Fruit fly (Drosophila melanogaster) ovary, adult (tissue): ENCODE results near the gene BobA.

Source experiments
- CG17801 ChIP-seq: fragments of 200-800 bp; optimal IDR thresholded peaks from 2 replicates; lab custom pipeline; 2019; ENCODE audit warnings: missing biosample characterization, mild to moderate bottlenecking, missing genetic modification characterization, moderate library complexity; ENCODE audit not compliant: partially characterized antibody

BobA gene

dm6 chr3L:14974952-14975351 lies 29.0 kb upstream of the BobA start:
- TF ChIP-seq CG17801 (GFP tag; lab: Kevin White, UChicago): no peak

dm6 chr3L:14974513-14974912 lies 28.6 kb upstream of the BobA start, which contains the start of gene Ocho:
Gene Ocho, plus strand, starts transcription at chr3L:14974848.
- TF ChIP-seq CG17801 (GFP tag; lab: Kevin White, UChicago): no peak

- TF ChIP-seq CG17801 (GFP tag; lab: Kevin White, UChicago): no peak
Measured at dm6 chr3L:14973251-14973625, 27.3 kb upstream of the BobA start.

- TF ChIP-seq CG17801 (GFP tag; lab: Kevin White, UChicago): no peak
Measured at dm6 chr3L:14972625-14973250, 26.8 kb upstream of the BobA start, which contains the start of gene Brd. Gene Brd, plus strand, starts transcription at chr3L:14972667.

DNA sequence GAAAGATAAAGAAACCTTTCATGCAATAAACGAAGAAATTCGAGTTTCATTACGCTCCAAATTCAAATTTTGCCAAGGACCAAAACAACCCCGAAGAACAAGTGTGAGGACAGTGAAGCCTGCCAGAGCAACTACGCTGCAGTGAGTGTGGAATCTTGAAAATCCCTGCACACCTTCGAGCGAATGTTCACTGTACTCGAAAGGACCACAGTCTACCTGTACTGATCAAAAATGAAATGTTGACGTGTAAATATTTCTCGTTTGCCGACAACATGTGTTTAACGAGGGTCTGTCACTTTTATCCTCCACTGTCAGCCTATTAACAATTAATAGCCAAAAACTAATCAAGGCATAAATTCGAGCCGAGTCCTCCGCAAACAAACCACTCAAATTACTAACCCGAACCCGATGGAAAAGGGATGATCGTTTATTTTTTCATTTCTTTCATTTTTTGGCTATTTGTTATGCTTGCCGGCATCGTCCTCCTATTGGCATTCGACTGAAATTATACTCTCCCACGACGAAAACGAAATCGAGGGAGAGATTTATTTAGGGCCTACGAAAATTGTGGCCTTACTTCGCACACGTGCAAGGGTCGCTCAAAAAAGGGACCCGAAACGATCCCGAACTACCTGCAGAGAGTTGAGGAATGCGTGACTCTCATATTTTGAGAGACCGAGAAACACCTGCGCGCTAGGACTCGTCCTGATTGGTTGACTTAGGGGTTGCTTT lies 26.1 kb upstream of the BobA start:
- no peak for TF ChIP-seq CG17801 (GFP tag; lab: Kevin White, UChicago)

DNA sequence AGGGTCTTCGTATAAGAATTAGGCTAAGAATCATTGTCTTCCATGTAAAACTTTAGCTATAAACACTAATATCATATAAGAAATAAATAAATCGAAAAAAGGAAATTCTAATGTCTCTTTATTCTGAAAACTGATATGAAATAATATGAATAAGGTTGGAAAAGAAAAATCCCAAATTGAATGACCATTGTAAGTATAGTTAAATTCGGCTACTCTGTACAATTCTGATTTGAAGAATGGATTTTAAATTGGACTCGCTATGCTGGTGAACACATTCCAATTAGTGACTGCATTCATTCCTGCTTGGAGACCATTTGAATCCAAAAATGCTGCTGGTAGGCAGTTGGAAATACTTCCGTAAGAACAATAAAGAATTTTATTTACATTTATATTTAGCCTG lies 24.3 kb upstream of the BobA start:
- TF ChIP-seq CG17801 (GFP tag; lab: Kevin White, UChicago): no peak

dm6 chr3L:14969171-14969570 lies 23.2 kb upstream of the BobA start, which contains the start of gene Tom:
Gene Tom, plus strand, starts transcription at chr3L:14969344.
- TF ChIP-seq CG17801 (GFP tag; lab: Kevin White, UChicago): no peak

dm6 chr3L:14968553-14968952 lies 22.6 kb upstream of the BobA start:
- no peak for TF ChIP-seq CG17801 (GFP tag; lab: Kevin White, UChicago)

dm6 chr3L:14967691-14968538 lies 22.0 kb upstream of the BobA start:
- no peak for TF ChIP-seq CG17801 (GFP tag; lab: Kevin White, UChicago)

- TF ChIP-seq CG17801 (GFP tag; lab: Kevin White, UChicago): no peak
Measured at dm6 chr3L:14966199-14966858, 20.4 kb upstream of the BobA start.

- TF ChIP-seq CG17801 (GFP tag; lab: Kevin White, UChicago): no peak
Measured at dm6 chr3L:14964862-14965261, 18.9 kb upstream of the BobA start.

DNA sequence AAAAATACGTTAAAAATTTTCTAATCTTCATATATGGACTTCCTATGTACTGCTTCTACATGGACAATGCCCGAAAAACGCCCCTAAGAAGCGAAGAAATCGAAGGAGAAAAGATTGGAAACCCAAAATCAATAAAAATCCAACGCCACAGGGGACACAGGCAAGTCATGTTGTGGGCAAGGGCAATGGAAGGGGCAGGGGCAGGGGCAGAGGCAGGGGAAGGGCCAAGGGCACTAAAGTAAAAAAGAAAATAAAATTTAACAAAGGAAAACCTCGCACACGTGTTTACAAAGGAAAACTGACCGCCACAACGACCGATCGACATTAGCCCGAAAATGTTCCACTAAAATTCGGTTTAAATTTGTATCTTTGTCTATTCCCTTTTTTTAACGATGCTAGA lies 16.8 kb upstream of the BobA start:
- no peak for TF ChIP-seq CG17801 (GFP tag; lab: Kevin White, UChicago)

DNA sequence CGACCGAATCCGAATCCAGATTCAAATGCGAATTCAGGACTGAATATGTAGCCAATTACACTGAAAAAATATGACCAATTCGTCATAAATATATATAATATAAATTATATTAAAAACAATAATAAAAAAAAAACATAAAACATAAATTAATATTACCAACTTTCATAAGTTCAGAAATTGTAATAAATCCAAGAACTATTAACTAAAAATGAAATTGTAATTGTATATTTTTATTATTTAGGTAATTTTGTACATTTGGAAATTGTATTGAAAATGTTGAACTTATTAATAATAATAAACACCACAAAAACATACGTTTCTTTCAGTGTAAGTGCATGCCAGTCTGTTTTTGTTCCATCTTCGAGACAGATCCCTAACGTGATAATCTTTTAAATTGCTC lies 15.1 kb upstream of the BobA start:
- no peak for TF ChIP-seq CG17801 (GFP tag; lab: Kevin White, UChicago)

dm6 chr3L:14960549-14960948 lies 14.6 kb upstream of the BobA start:
- TF ChIP-seq CG17801 (GFP tag; lab: Kevin White, UChicago): no peak
